Worm (Caenorhabditis elegans): Measurements from ENCODE around the gene Y73B6BL.12.

ce11 chrIV:6301764-6302163, 15.5 kb downstream of the Y73B6BL.12 start, which contains the start of gene srv-26:
- TF ChIP-seq Y5F2A.4 (GFP tag; optimal IDR thresholded peaks at IDR 0.05) (no peak), aly-2 (tag; optimal IDR thresholded peaks at IDR 0.05) (no peak), ztf-11 (tag; optimal IDR thresholded peaks at IDR 0.05) (no peak), nhr-237 (tag; optimal IDR thresholded peaks at IDR 0.05) (no peak), nhr-25 (tag; optimal IDR thresholded peaks at IDR 0.05; ENCODE audit: borderline replicate concordance, insufficient read depth) (no peak), nhr-11 (tag; optimal IDR thresholded peaks at IDR 0.05) (no peak), nhr-48 (tag; optimal IDR thresholded peaks at IDR 0.05) (no peak), snpc-4 (tag; optimal IDR thresholded peaks at IDR 0.05) (no peak), fos-1 (tag; optimal IDR thresholded peaks at IDR 0.05) (no peak), pha-4 (GFP tag; IDR thresholded peaks at IDR 0.05) (no peak), pha-4 (tag; optimal IDR thresholded peaks at IDR 0.05) (no peak)
